Worm (Caenorhabditis elegans): ENCODE results near the gene Y53F4B.5.

Y53F4B.5 gene

ce11 chrII:14969320-14969950, 14.4 kb downstream of the Y53F4B.5 start, which contains the start of the genes pole-4, nsun-5 and metl-2 (continued):
- TF ChIP-seq dpl-1 (GFP tag; optimal IDR thresholded peaks at IDR 0.05) = peak; percentile 76 to 87 (median 81)
- TF ChIP-seq rnt-1 (tag; optimal IDR thresholded peaks at IDR 0.05) = no peak
- peak; percentile 81 to 88 for TF ChIP-seq lin-35 (GFP tag; optimal IDR thresholded peaks at IDR 0.05)
- TF ChIP-seq mab-9 (GFP tag; IDR thresholded peaks at IDR 0.05) = no peak
- TF ChIP-seq nhr-84 (tag; optimal IDR thresholded peaks at IDR 0.05) = no peak
- peak; percentile 57 for TF ChIP-seq C16A3.4 (tag; optimal IDR thresholded peaks at IDR 0.05)
- TF ChIP-seq nhr-20 (tag; optimal IDR thresholded peaks at IDR 0.05) = peak; percentile 63
- no peak for TF ChIP-seq ztf-11 (tag; optimal IDR thresholded peaks at IDR 0.05)
- no peak for TF ChIP-seq unc-98 (GFP tag; IDR thresholded peaks at IDR 0.05)
- TF ChIP-seq unc-30 (tag; optimal IDR thresholded peaks at IDR 0.05) = no peak
- TF ChIP-seq hpl-2 (GFP tag; optimal IDR thresholded peaks at IDR 0.05) = no peak
- peak; percentile 91 for TF ChIP-seq F16B12.6 (tag; optimal IDR thresholded peaks at IDR 0.05)
- TF ChIP-seq swsn-7 (tag; optimal IDR thresholded peaks at IDR 0.05) = peak; percentile 52
- no peak for TF ChIP-seq nhr-28 (tag; optimal IDR thresholded peaks at IDR 0.05)
- no peak for TF ChIP-seq ceh-63 (GFP tag; optimal IDR thresholded peaks at IDR 0.05)
- no peak for TF ChIP-seq ama-1 (optimal IDR thresholded peaks at IDR 0.05)
- no peak for TF ChIP-seq hlh-4 (tag; optimal IDR thresholded peaks at IDR 0.05)
- peak; percentile 54 for TF ChIP-seq blmp-1 (tag; optimal IDR thresholded peaks at IDR 0.05)
- TF ChIP-seq alr-1 (tag; optimal IDR thresholded peaks at IDR 0.05; ENCODE audit: borderline replicate concordance) = no peak
- no peak for TF ChIP-seq ceh-90 (tag; optimal IDR thresholded peaks at IDR 0.05)
- no peak for TF ChIP-seq ztf-4 (tag; optimal IDR thresholded peaks at IDR 0.05)
- no peak for TF ChIP-seq irx-1 (tag; optimal IDR thresholded peaks at IDR 0.05)
- no peak for TF ChIP-seq unc-62 (GFP tag; optimal IDR thresholded peaks at IDR 0.05)
- peak; percentile 31 for TF ChIP-seq unc-86 (tag; optimal IDR thresholded peaks at IDR 0.05)
- no peak for TF ChIP-seq lin-14 (GFP tag; optimal IDR thresholded peaks at IDR 0.05)
- TF ChIP-seq egl-27 (tag; optimal IDR thresholded peaks at IDR 0.05) = no peak
- peak; percentile 10 for TF ChIP-seq lin-13 (GFP tag; optimal IDR thresholded peaks at IDR 0.05)
- peak; percentile 49 to 54 (median 51) for TF ChIP-seq ceh-82 (tag; optimal IDR thresholded peaks at IDR 0.05)
- no peak for TF ChIP-seq nhr-71 (tag; optimal IDR thresholded peaks at IDR 0.05)
- TF ChIP-seq elt-3 (tag; optimal IDR thresholded peaks at IDR 0.05) = peak in 1 of 6 experiments; percentile 74
- TF ChIP-seq sptf-1 (tag; optimal IDR thresholded peaks at IDR 0.05) = no peak
- no peak for TF ChIP-seq ets-5 (GFP tag; IDR thresholded peaks at IDR 0.05)
- no peak for TF ChIP-seq C34B4.2 (tag; optimal IDR thresholded peaks at IDR 0.05)
- no peak for TF ChIP-seq ceh-8 (GFP tag; optimal IDR thresholded peaks at IDR 0.05)
- peak; percentile 33; the same call in 1 of the 2 replicates for TF ChIP-seq nhr-19 (GFP tag; conservative IDR thresholded peaks at IDR 0.05)
- no peak for TF ChIP-seq fkh-4 (tag; optimal IDR thresholded peaks at IDR 0.05; ENCODE audit: borderline replicate concordance)
- TF ChIP-seq vab-15 (tag; optimal IDR thresholded peaks at IDR 0.05) = no peak
- peak; percentile 75 for TF ChIP-seq mep-1 (tag; optimal IDR thresholded peaks at IDR 0.05)
- TF ChIP-seq nhr-11 (tag; optimal IDR thresholded peaks at IDR 0.05) = no peak
- peak in 1 of 2 experiments; percentile 36 for TF ChIP-seq mdl-1 (tag; optimal IDR thresholded peaks at IDR 0.05)
- no peak for TF ChIP-seq nhr-85 (tag)
- TF ChIP-seq tbx-2 (tag; optimal IDR thresholded peaks at IDR 0.05) = peak; percentile 59
- TF ChIP-seq nhr-47 (tag; optimal IDR thresholded peaks at IDR 0.05) = no peak
- peak; percentile 59 to 81 for TF ChIP-seq efl-1 (optimal IDR thresholded peaks at IDR 0.05)
- TF ChIP-seq efl-1 (GFP tag; optimal IDR thresholded peaks at IDR 0.05 in 1 of 2) = peak; percentile 87 to 98
- no peak for TF ChIP-seq egl-13 (tag; optimal IDR thresholded peaks at IDR 0.05)
- TF ChIP-seq nhr-76 (tag; optimal IDR thresholded peaks at IDR 0.05) = no peak
- no peak for TF ChIP-seq aly-2 (tag; optimal IDR thresholded peaks at IDR 0.05)
- TF ChIP-seq lir-3 (tag; optimal IDR thresholded peaks at IDR 0.05; ENCODE audit: poor library complexity) = no peak
- TF ChIP-seq sox-4 (tag; optimal IDR thresholded peaks at IDR 0.05) = no peak
- peak; percentile 55 for TF ChIP-seq xbp-1 (tag; optimal IDR thresholded peaks at IDR 0.05)
- TF ChIP-seq pqm-1 (tag; optimal IDR thresholded peaks at IDR 0.05) = no peak
- TF ChIP-seq ces-1 (GFP tag; optimal IDR thresholded peaks at IDR 0.05) = no peak

Data from whole organism, L1 larva.